Worm (Caenorhabditis elegans) whole organism, young adult: ENCODE data around the gene C34E7.3.
A peak's percentile ranks its signal among the peaks of the same experiment; 100 is the strongest.

Source experiments
- B0336.3 ChIP-seq: fragments of 200-800 bp; sonication (Bioruptor generic); IDR thresholded peaks from 2 replicates; pipeline ENCODE4 v1.3.6; 2022; ENCODE audit warnings: missing genetic modification characterization, missing compliant biosample characterization
- C06A6.2 ChIP-seq: fragments of 200-800 bp; sonication (Bioruptor generic); conservative IDR thresholded peaks from 2 replicates; pipeline ENCODE4 v1.3.6; 2022; ENCODE audit warnings: missing genetic modification characterization, missing compliant biosample characterization
- F10E7.11 ChIP-seq: sonication (generic microtip); optimal IDR thresholded peaks from 2 replicates; lab custom pipeline; 2017; ENCODE audit warnings: mild to moderate bottlenecking, missing genetic modification characterization, moderate library complexity, missing compliant biosample characterization
- F22D6.2 ChIP-seq: sonication (generic microtip); optimal IDR thresholded peaks from 2 replicates; lab custom pipeline; 2016; ENCODE audit warnings: mild to moderate bottlenecking, missing genetic modification characterization, missing compliant biosample characterization
- F23B12.7 ChIP-seq: sonication (generic microtip); optimal IDR thresholded peaks from 2 replicates; lab custom pipeline; 2017; ENCODE audit warnings: missing genetic modification characterization, mild to moderate bottlenecking, missing compliant biosample characterization, antibody characterized with exemption, moderate library complexity; ENCODE audit not compliant: insufficient read depth
- F49E8.2 ChIP-seq: sonication (generic microtip); optimal IDR thresholded peaks from 3 replicates; lab custom pipeline; 2017; ENCODE audit warnings: missing genetic modification characterization, mild to moderate bottlenecking, missing compliant biosample characterization, antibody characterized with exemption, moderate library complexity; ENCODE audit not compliant: insufficient read depth
- F55B11.4 ChIP-seq: sonication (generic microtip); optimal IDR thresholded peaks from 2 replicates; lab custom pipeline; 2016; ENCODE audit warnings: missing compliant biosample characterization, missing genetic modification characterization, borderline replicate concordance; ENCODE audit not compliant: insufficient read depth
- ZK185.1 ChIP-seq: sonication (generic microtip); optimal IDR thresholded peaks from 2 replicates; lab custom pipeline; 2016; ENCODE audit warnings: mild to moderate bottlenecking, missing genetic modification characterization, missing compliant biosample characterization; ENCODE audit not compliant: poor library complexity, severe bottlenecking
- akir-1 ChIP-seq: fragments of 200-800 bp; sonication (Bioruptor generic); optimal IDR thresholded peaks from 2 replicates; lab custom pipeline; 2018; ENCODE audit warnings: mild to moderate bottlenecking, missing genetic modification characterization, moderate library complexity, missing compliant biosample characterization
- ama-1 ChIP-seq, 3 experiments: fragments of 150-350 bp in 1 of 3; sonication (generic microtip) in 2 of 3; optimal IDR thresholded peaks; 2 replicates each; lab custom pipeline; 2014 to 2018; ENCODE audit warnings: missing biosample characterization in 2 of 3, missing genetic modification characterization in 2 of 3, missing genetic modification reagents in 2 of 3
- aptf-3 ChIP-seq: fragments of 200-800 bp; sonication (Bioruptor generic); IDR thresholded peaks from 2 replicates; pipeline ENCODE4 v1.3.6; 2022; ENCODE audit warnings: missing genetic modification characterization, missing compliant biosample characterization
- atf-7 ChIP-seq: sonication (generic microtip); optimal IDR thresholded peaks from 2 replicates; lab custom pipeline; 2017; ENCODE audit warnings: mild to moderate bottlenecking, missing genetic modification characterization, missing compliant biosample characterization
- attf-3 ChIP-seq: fragments of 200-800 bp; sonication (Bioruptor generic); conservative IDR thresholded peaks from 2 replicates; pipeline ENCODE4 v1.3.6; 2022; ENCODE audit warnings: missing genetic modification reagents, missing genetic modification characterization, missing compliant biosample characterization
- attf-5 ChIP-seq: fragments of 200-800 bp; sonication (Bioruptor generic); optimal IDR thresholded peaks from 2 replicates; lab custom pipeline; 2018; ENCODE audit warnings: mild to moderate bottlenecking, missing genetic modification characterization, missing compliant biosample characterization
- cebp-1 ChIP-seq, 2 experiments: fragments of 200-800 bp in 1 of 2; sonication (Bioruptor generic) in 1 of 2; sonication (generic microtip) in 1 of 2; IDR thresholded peaks in 1 of 2; optimal IDR thresholded peaks in 1 of 2; 2 replicates each; pipeline versions ENCODE4 v1.3.6 to Lab custom; 2017 to 2022; ENCODE audit warnings: missing compliant biosample characterization in 2 of 2, missing genetic modification characterization in 2 of 2, mild to moderate bottlenecking in 1 of 2, missing genetic modification reagents in 1 of 2, moderate library complexity in 1 of 2
- ceh-27 ChIP-seq: fragments of 200-800 bp; sonication (Bioruptor generic); optimal IDR thresholded peaks from 2 replicates; lab custom pipeline; 2018; ENCODE audit warnings: mild to moderate bottlenecking, missing genetic modification characterization, moderate library complexity, missing compliant biosample characterization
- ceh-79 ChIP-seq: sonication (generic microtip); optimal IDR thresholded peaks from 2 replicates; lab custom pipeline; 2017; ENCODE audit warnings: mild to moderate bottlenecking, missing genetic modification characterization, missing compliant biosample characterization
- ceh-91 ChIP-seq: fragments of 200-800 bp; sonication (Bioruptor generic); IDR thresholded peaks from 2 replicates; pipeline ENCODE4 v1.3.6; 2022; ENCODE audit warnings: missing genetic modification reagents, missing genetic modification characterization, missing compliant biosample characterization
- dpl-1 ChIP-seq: fragments of 150-350 bp; optimal IDR thresholded peaks from 2 replicates; lab custom pipeline; 2014; ENCODE audit warnings: missing biosample characterization, missing genetic modification reagents, missing genetic modification characterization
- egl-18 ChIP-seq: fragments of 200-800 bp; sonication (Bioruptor generic); IDR thresholded peaks from 2 replicates; pipeline ENCODE4 v1.3.6; 2022; ENCODE audit warnings: missing genetic modification reagents, missing genetic modification characterization, missing compliant biosample characterization
- egl-44 ChIP-seq: fragments of 200-800 bp; sonication (Bioruptor generic); IDR thresholded peaks from 2 replicates; pipeline ENCODE4 v1.3.6; 2022; ENCODE audit warnings: missing genetic modification reagents, missing genetic modification characterization, missing compliant biosample characterization
- hlh-26 ChIP-seq: fragments of 200-800 bp; sonication (Bioruptor generic); conservative IDR thresholded peaks from 2 replicates; pipeline ENCODE4 v1.3.6; 2022; ENCODE audit warnings: missing genetic modification reagents, missing genetic modification characterization, missing compliant biosample characterization
- hmg-1.2 ChIP-seq: fragments of 200-800 bp; sonication (Bioruptor generic); IDR thresholded peaks from 2 replicates; pipeline ENCODE4 v1.3.6; 2022; ENCODE audit warnings: missing genetic modification reagents, missing genetic modification characterization, missing compliant biosample characterization
- hsf-1 ChIP-seq: fragments of 200-800 bp; sonication (Bioruptor generic); IDR thresholded peaks from 2 replicates; pipeline ENCODE4 v1.3.6; 2022; ENCODE audit warnings: missing genetic modification reagents, missing genetic modification characterization, missing compliant biosample characterization
- let-526 ChIP-seq: fragments of 200-800 bp; sonication (Bioruptor generic); IDR thresholded peaks from 2 replicates; pipeline ENCODE4 v1.3.6; 2022; ENCODE audit warnings: missing genetic modification reagents, missing genetic modification characterization, missing compliant biosample characterization
- lin-26 ChIP-seq: fragments of 200-800 bp; sonication (Bioruptor generic); IDR thresholded peaks from 2 replicates; pipeline ENCODE4 v1.3.6; 2022; ENCODE audit warnings: missing genetic modification reagents, missing genetic modification characterization, missing compliant biosample characterization
- madf-6 ChIP-seq: fragments of 200-800 bp; sonication (Bioruptor generic); IDR thresholded peaks from 2 replicates; pipeline ENCODE4 v1.3.6; 2022; ENCODE audit warnings: missing genetic modification reagents, missing genetic modification characterization, missing compliant biosample characterization
- mel-28 ChIP-seq: sonication (generic microtip); optimal IDR thresholded peaks from 2 replicates; lab custom pipeline; 2016; ENCODE audit warnings: borderline replicate concordance, mild to moderate bottlenecking, missing genetic modification characterization, missing compliant biosample characterization
- mxl-1 ChIP-seq: sonication (generic microtip); optimal IDR thresholded peaks from 2 replicates; lab custom pipeline; 2016; ENCODE audit warnings: missing genetic modification characterization, missing compliant biosample characterization
- nfyb-1 ChIP-seq: fragments of 200-800 bp; sonication (Bioruptor generic); IDR thresholded peaks from 2 replicates; pipeline ENCODE4 v1.3.6; 2022; ENCODE audit warnings: missing genetic modification reagents, missing genetic modification characterization, missing compliant biosample characterization
- nhr-179 ChIP-seq: sonication (generic microtip); optimal IDR thresholded peaks from 2 replicates; lab custom pipeline; 2016; ENCODE audit warnings: mild to moderate bottlenecking, missing genetic modification characterization, missing compliant biosample characterization
- nhr-27 ChIP-seq: fragments of 200-800 bp; sonication (Bioruptor generic); optimal IDR thresholded peaks from 2 replicates; lab custom pipeline; 2018; ENCODE audit warnings: mild to moderate bottlenecking, missing genetic modification characterization, moderate library complexity, missing compliant biosample characterization
- nhr-80 ChIP-seq: sonication (generic microtip); optimal IDR thresholded peaks from 2 replicates; lab custom pipeline; 2016; ENCODE audit warnings: missing genetic modification characterization, missing compliant biosample characterization
- pbrm-1 ChIP-seq: fragments of 200-800 bp; sonication (Bioruptor generic); IDR thresholded peaks from 2 replicates; pipeline ENCODE4 v1.3.6; 2022; ENCODE audit warnings: missing genetic modification reagents, missing genetic modification characterization, missing compliant biosample characterization
- pha-4 ChIP-seq: fragments of 150-350 bp; sonication (generic microtip); optimal IDR thresholded peaks from 2 replicates; lab custom pipeline; 2014; ENCODE audit warnings: missing biosample characterization, missing genetic modification reagents, missing genetic modification characterization
- rcor-1 ChIP-seq: fragments of 200-800 bp; sonication (Bioruptor generic); IDR thresholded peaks from 2 replicates; pipeline ENCODE4 v1.3.6; 2022; ENCODE audit warnings: missing genetic modification reagents, missing genetic modification characterization, missing compliant biosample characterization
- repo-1 ChIP-seq: sonication (generic microtip); optimal IDR thresholded peaks from 2 replicates; lab custom pipeline; 2017; ENCODE audit warnings: mild to moderate bottlenecking, missing genetic modification characterization, missing compliant biosample characterization
- rpc-1 ChIP-seq, 2 experiments: fragments of 150-350 bp in 1 of 2; sonication (generic microtip) in 1 of 2; optimal IDR thresholded peaks; 2 replicates each; lab custom pipeline; 2014 to 2018; ENCODE audit warnings: missing biosample characterization in 1 of 2, missing genetic modification characterization in 1 of 2, missing genetic modification reagents in 1 of 2, missing genotype in 1 of 2
- snpc-1.1 ChIP-seq: sonication (generic microtip); optimal IDR thresholded peaks from 2 replicates; lab custom pipeline; 2017; ENCODE audit warnings: missing genetic modification characterization, mild to moderate bottlenecking, missing compliant biosample characterization, antibody characterized with exemption, moderate library complexity, missing genotype, missing genetic modification reagents; ENCODE audit not compliant: insufficient read depth
- snpc-3.4 ChIP-seq: sonication (generic microtip); optimal IDR thresholded peaks from 2 replicates; lab custom pipeline; 2017; ENCODE audit warnings: missing genetic modification characterization, mild to moderate bottlenecking, missing compliant biosample characterization, antibody characterized with exemption, moderate library complexity, missing genotype, missing genetic modification reagents
- tbp1 ChIP-seq: fragments of 200-800 bp; sonication (Bioruptor generic); optimal IDR thresholded peaks from 2 replicates; lab custom pipeline; 2018; ENCODE audit warnings: mild to moderate bottlenecking, missing genetic modification characterization, missing compliant biosample characterization
- xnd-1 ChIP-seq: sonication (generic microtip); optimal IDR thresholded peaks from 2 replicates; lab custom pipeline; 2016; ENCODE audit warnings: missing genotype, missing genetic modification reagents, missing genetic modification characterization, missing compliant biosample characterization
- ztf-6 ChIP-seq: fragments of 200-800 bp; sonication (Bioruptor generic); IDR thresholded peaks from 2 replicates; pipeline ENCODE4 v1.3.6; 2022; ENCODE audit warnings: missing genetic modification reagents, missing genetic modification characterization, missing compliant biosample characterization

Gene C34E7.3

ce11 chrX:12975595-12976089 is 45.6 kb downstream of the C34E7.3 start, which contains the start of gene ppk-3 (continued):
- no peak for TF ChIP-seq rpc-1 (optimal IDR thresholded peaks at IDR 0.05; lab: Kevin White, UChicago)
- TF ChIP-seq rpc-1 (tag; optimal IDR thresholded peaks at IDR 0.05; lab: Kevin White, UChicago) = no peak
- TF ChIP-seq F23B12.7 (tag; lab: Kevin White, UChicago) = peak; percentile 15
- no peak for TF ChIP-seq nhr-27 (tag; lab: Kevin White, UChicago)
- TF ChIP-seq attf-3 (GFP tag; lab: Robert Waterston, UW) = 0 out of 2 replicates have a peak, but pooled peaks have one; percentile 12
- TF ChIP-seq snpc-1.1 (tag; lab: Kevin White, UChicago) = no peak
- peak; percentile 30; the same call in 1 of the 2 replicates for TF ChIP-seq madf-6 (GFP tag; lab: Robert Waterston, UW)
- no peak for TF ChIP-seq snpc-3.4 (tag; lab: Kevin White, UChicago)
- peak; percentile 9 for TF ChIP-seq tbp1 (GFP tag; lab: Kevin White, UChicago)
- no peak for TF ChIP-seq F22D6.2 (tag; lab: Kevin White, UChicago)
- peak; percentile 37 for TF ChIP-seq ceh-27 (GFP tag; lab: Kevin White, UChicago)
- 0 out of 2 replicates have a peak, but pooled peaks have one; percentile 32 for TF ChIP-seq pbrm-1 (GFP tag; lab: Robert Waterston, UW)
- peak; percentile 92 for TF ChIP-seq hmg-1.2 (GFP tag; lab: Robert Waterston, UW)
- TF ChIP-seq nhr-80 (tag; lab: Kevin White, UChicago) = peak; percentile 22
- TF ChIP-seq B0336.3 (GFP tag; lab: Robert Waterston, UW) = 0 out of 2 replicates have a peak, but pooled peaks have one; percentile 28
- TF ChIP-seq aptf-3 (GFP tag; lab: Robert Waterston, UW) = no peak
- TF ChIP-seq F49E8.2 (tag; lab: Kevin White, UChicago) = no peak
- TF ChIP-seq mxl-1 (tag; lab: Kevin White, UChicago) = no peak
- TF ChIP-seq mel-28 = no peak
- TF ChIP-seq ceh-79 (tag; lab: Kevin White, UChicago) = no peak
- 0 out of 2 replicates have a peak, but pooled peaks have one; percentile 25 for TF ChIP-seq let-526 (GFP tag; lab: Robert Waterston, UW)
- TF ChIP-seq hsf-1 = no peak
- TF ChIP-seq nhr-179 (tag; lab: Kevin White, UChicago) = no peak
- TF ChIP-seq xnd-1 (tag; lab: Kevin White, UChicago) = no peak
- peak; percentile 3 for TF ChIP-seq attf-5 (GFP tag; lab: Kevin White, UChicago)
- 0 out of 2 replicates have a peak, but pooled peaks have one; percentile 56 for TF ChIP-seq lin-26 (GFP tag; lab: Robert Waterston, UW)
- TF ChIP-seq C06A6.2 = no peak
- no peak for TF ChIP-seq pha-4 (tag; lab: Kevin White, UChicago)
- TF ChIP-seq ZK185.1 (tag; lab: Kevin White, UChicago) = no peak
- TF ChIP-seq dpl-1 = no peak
- TF ChIP-seq egl-44 (GFP tag; lab: Robert Waterston, UW) = no peak

- TF ChIP-seq atf-7 (tag; lab: Kevin White, UChicago) (no peak), F10E7.11 (tag; lab: Kevin White, UChicago) (no peak), hlh-26 (GFP tag; lab: Robert Waterston, UW) (no peak), mxl-1 (tag; lab: Kevin White, UChicago) (no peak), egl-18 (GFP tag; lab: Robert Waterston, UW) (no peak), ama-1 (optimal IDR thresholded peaks at IDR 0.05; lab: Kevin White, UChicago) (no peak), ama-1 (GFP tag; optimal IDR thresholded peaks at IDR 0.05; lab: Kevin White, UChicago) (no peak), F55B11.4 (tag; lab: Kevin White, UChicago) (no peak), rcor-1 (GFP tag; lab: Robert Waterston, UW) (no peak), nfyb-1 (GFP tag; lab: Robert Waterston, UW) (no peak), akir-1 (GFP tag; lab: Kevin White, UChicago) (no peak), C06A6.2 (no peak), cebp-1 (GFP tag; IDR thresholded peaks at IDR 0.05; lab: Robert Waterston, UW) (no peak), cebp-1 (tag; optimal IDR thresholded peaks at IDR 0.05; lab: Kevin White, UChicago) (no peak), ceh-91 (GFP tag; lab: Robert Waterston, UW) (no peak), ztf-6 (no peak), repo-1 (tag; lab: Kevin White, UChicago) (no peak)
Measured at ce11 chrX:12976774-12977173, 46.7 kb downstream of the C34E7.3 start, which contains the start of the genes F11C1.4 and F11C1.10. Gene F11C1.4 (plus strand): TSS chrX:12977074. Gene F11C1.10 (plus strand): TSS chrX:12977082.
